Worm (Caenorhabditis elegans): Measurements from ENCODE around the gene cest-24.
A peak's percentile ranks its signal among the peaks of the same experiment; 100 is the strongest.

cest-24 gene

DNA sequence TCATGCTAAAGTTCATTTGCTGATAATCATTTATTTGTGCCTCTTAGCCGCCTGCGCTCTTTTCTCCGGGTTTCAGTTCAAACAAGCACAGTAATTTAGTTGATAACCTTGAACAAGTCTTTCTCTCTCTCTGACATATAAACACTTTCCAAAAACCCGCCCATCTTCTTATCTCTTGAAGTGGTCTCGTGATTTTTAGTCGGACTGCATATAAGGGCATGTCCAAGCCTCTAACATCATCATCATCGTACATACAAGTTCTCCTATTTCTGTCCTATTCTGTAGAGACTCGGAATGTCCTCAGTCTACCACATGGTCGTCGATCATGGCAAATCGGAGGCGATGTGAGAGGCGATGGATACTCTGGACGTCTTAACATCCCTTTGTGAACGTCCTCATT lies 40.5 kb upstream of the cest-24 start, which contains the start of gene F31F7.1 (continued):
- TF ChIP-seq lsy-2 (tag; optimal IDR thresholded peaks at IDR 0.05), result peak in 1 of 2 experiments; percentile 58
- TF ChIP-seq efl-3 (GFP tag; optimal IDR thresholded peaks at IDR 0.05), result no peak
- no peak for TF ChIP-seq swsn-7 (tag; optimal IDR thresholded peaks at IDR 0.05)
- TF ChIP-seq efl-1 (optimal IDR thresholded peaks at IDR 0.05), result no peak
- TF ChIP-seq efl-1 (GFP tag; optimal IDR thresholded peaks at IDR 0.05 in 1 of 2), result peak in 1 of 2 experiments; percentile 71
- peak; percentile 57 for TF ChIP-seq snu-23 (GFP tag; optimal IDR thresholded peaks at IDR 0.05)
- no peak for TF ChIP-seq mef-2 (tag; optimal IDR thresholded peaks at IDR 0.05)
- TF ChIP-seq zag-1 (tag; optimal IDR thresholded peaks at IDR 0.05), result no peak
- TF ChIP-seq skn-1 (tag; optimal IDR thresholded peaks at IDR 0.05), result no peak

DNA sequence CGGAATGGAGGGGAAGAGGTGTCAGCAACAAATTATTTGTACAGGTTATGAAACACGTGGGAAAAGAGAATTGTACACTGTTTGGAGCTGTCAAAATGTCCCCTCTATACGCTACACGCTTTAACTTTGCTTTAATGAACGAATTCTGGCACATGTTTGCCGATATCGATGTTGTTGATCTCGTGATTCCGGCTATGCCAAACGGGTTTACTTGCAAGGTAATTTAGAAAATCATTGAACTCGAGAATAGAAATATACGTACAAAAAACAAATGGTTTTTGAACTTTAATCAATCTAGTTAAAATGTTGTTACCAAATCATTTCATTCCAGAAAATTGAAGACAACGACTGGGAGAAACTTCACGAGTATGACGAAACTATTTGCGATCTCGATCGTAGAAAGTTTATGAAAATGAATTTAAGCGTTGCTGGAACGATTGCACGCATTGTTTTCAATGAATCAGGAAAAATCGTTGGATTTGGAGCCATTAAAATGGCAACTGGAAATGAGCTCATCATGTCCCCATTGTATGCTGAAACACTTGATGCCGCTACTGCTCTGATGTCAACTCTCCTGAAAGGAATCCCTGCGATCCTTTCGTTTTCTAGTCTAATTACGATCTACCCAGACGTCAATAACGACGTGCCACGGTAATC lies 39.4 kb upstream of the cest-24 start:
- TF ChIP-seq fkh-10 (GFP tag; optimal IDR thresholded peaks at IDR 0.05) (no peak), elt-3 (tag; optimal IDR thresholded peaks at IDR 0.05) (peak in 1 of 6 experiments; percentile 11), lir-3 (tag; optimal IDR thresholded peaks at IDR 0.05; ENCODE audit: poor library complexity) (no peak), efl-3 (GFP tag; optimal IDR thresholded peaks at IDR 0.05) (no peak), nhr-90 (tag; optimal IDR thresholded peaks at IDR 0.05; ENCODE audit: poor library complexity) (no peak), nhr-237 (tag; optimal IDR thresholded peaks at IDR 0.05) (no peak), sup-37 (GFP tag; optimal IDR thresholded peaks at IDR 0.05) (no peak), ama-1 (optimal IDR thresholded peaks at IDR 0.05) (peak; percentile 8), elt-2 (tag; optimal IDR thresholded peaks at IDR 0.05) (no peak), zag-1 (tag; optimal IDR thresholded peaks at IDR 0.05) (no peak), lsy-2 (tag; optimal IDR thresholded peaks at IDR 0.05) (peak in 1 of 2 experiments; percentile 16), ztf-4 (tag; optimal IDR thresholded peaks at IDR 0.05) (no peak), egl-13 (tag; optimal IDR thresholded peaks at IDR 0.05) (no peak), ces-1 (GFP tag; optimal IDR thresholded peaks at IDR 0.05) (no peak), nhr-19 (GFP tag; conservative IDR thresholded peaks at IDR 0.05) (no peak), unc-98 (GFP tag; IDR thresholded peaks at IDR 0.05) (no peak), ceh-8 (GFP tag; optimal IDR thresholded peaks at IDR 0.05) (no peak), lin-35 (GFP tag; optimal IDR thresholded peaks at IDR 0.05) (peak in 1 of 2 experiments; percentile 36), efl-1 (optimal IDR thresholded peaks at IDR 0.05) (no peak), efl-1 (GFP tag; optimal IDR thresholded peaks at IDR 0.05 in 1 of 2) (peak in 1 of 2 experiments; percentile 85), pax-3 (tag; optimal IDR thresholded peaks at IDR 0.05) (no peak)

DNA sequence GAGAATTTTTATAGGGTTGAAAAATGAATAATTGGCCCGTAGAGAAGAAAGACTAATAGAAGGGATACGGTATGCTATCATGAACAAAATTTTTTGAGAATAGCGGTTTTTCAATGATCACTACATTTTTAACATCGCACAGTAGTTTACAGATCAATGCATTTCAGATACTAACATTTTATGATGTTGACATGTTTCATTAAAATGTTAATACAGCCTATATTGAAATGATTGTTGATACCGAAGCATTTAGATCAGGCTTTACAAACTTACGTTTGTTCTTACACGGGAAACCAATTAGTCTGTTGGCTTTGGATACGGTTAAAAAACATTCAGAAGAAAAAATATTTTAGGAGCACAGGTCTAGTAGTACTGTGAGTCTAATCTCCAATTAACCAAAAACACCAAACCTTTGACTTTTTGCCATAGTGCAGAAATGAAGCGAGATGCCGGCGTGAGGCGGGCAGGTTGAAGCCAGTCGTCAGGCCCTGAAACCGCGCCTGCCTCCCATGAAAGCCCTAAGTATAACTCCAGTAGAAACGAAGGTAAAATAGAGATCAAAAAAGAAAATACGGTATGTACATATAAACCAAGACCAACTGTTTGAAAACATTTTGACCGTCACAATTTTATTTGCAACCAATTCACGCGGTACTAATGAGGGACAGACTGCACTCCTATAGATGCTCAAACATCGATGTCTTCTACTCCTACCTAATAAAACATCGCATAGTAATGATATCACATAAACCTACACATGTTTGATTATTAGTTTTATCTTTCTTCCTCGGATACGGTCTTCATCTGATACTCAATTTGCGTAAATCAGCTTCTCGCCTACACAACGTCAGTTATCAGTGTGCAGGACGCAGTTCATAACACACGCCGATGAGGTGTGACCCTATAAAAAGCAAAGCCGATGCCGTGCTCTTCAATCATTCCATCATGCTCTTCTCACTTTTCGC lies 38.3 kb upstream of the cest-24 start, which contains the start of gene fil-2:
TSS of gene fil-2 (plus strand) at position 915 of the 965 bp plus-strand sequence.
- TF ChIP-seq C34B4.2 (tag; optimal IDR thresholded peaks at IDR 0.05), result no peak
- no peak for TF ChIP-seq C16A3.4 (tag; optimal IDR thresholded peaks at IDR 0.05)
- TF ChIP-seq blmp-1 (tag; optimal IDR thresholded peaks at IDR 0.05), result no peak
- no peak for TF ChIP-seq egl-13 (tag; optimal IDR thresholded peaks at IDR 0.05)
- TF ChIP-seq dsc-1 (tag; optimal IDR thresholded peaks at IDR 0.05), result no peak
- TF ChIP-seq sox-4 (tag; optimal IDR thresholded peaks at IDR 0.05), result no peak
- no peak for TF ChIP-seq ces-1 (GFP tag; optimal IDR thresholded peaks at IDR 0.05)
- TF ChIP-seq mab-9 (GFP tag; IDR thresholded peaks at IDR 0.05), result no peak
- TF ChIP-seq skn-1 (tag; optimal IDR thresholded peaks at IDR 0.05), result no peak
- no peak for TF ChIP-seq elt-3 (tag; optimal IDR thresholded peaks at IDR 0.05)
- TF ChIP-seq nhr-12 (tag; optimal IDR thresholded peaks at IDR 0.05), result no peak
- no peak for TF ChIP-seq ceh-8 (GFP tag; optimal IDR thresholded peaks at IDR 0.05)
- TF ChIP-seq nhr-237 (tag; optimal IDR thresholded peaks at IDR 0.05), result no peak
- no peak for TF ChIP-seq pqm-1 (tag; optimal IDR thresholded peaks at IDR 0.05)
- peak; percentile 40 for TF ChIP-seq nhr-85 (tag)
- TF ChIP-seq mef-2 (tag; optimal IDR thresholded peaks at IDR 0.05), result no peak
- TF ChIP-seq ceh-88 (GFP tag; IDR thresholded peaks at IDR 0.05), result no peak
- TF ChIP-seq efl-1 (optimal IDR thresholded peaks at IDR 0.05), result no peak
- peak in 1 of 2 experiments; percentile 88 for TF ChIP-seq efl-1 (GFP tag; optimal IDR thresholded peaks at IDR 0.05 in 1 of 2)
- TF ChIP-seq ama-1 (optimal IDR thresholded peaks at IDR 0.05), result peak; percentile 84
- TF ChIP-seq tbx-2 (tag; optimal IDR thresholded peaks at IDR 0.05), result no peak
- TF ChIP-seq elt-2 (tag; optimal IDR thresholded peaks at IDR 0.05), result peak; percentile 21
- TF ChIP-seq fkh-10 (GFP tag; optimal IDR thresholded peaks at IDR 0.05), result no peak
- TF ChIP-seq lin-35 (GFP tag; optimal IDR thresholded peaks at IDR 0.05), result peak in 1 of 2 experiments; percentile 40
- no peak for TF ChIP-seq nhr-11 (tag; optimal IDR thresholded peaks at IDR 0.05)
- TF ChIP-seq rnt-1 (tag; optimal IDR thresholded peaks at IDR 0.05), result no peak
- TF ChIP-seq aha-1 (tag; optimal IDR thresholded peaks at IDR 0.05), result no peak
- TF ChIP-seq C04F5.9 (tag; optimal IDR thresholded peaks at IDR 0.05), result no peak
- peak; percentile 66 for TF ChIP-seq nhr-90 (tag; optimal IDR thresholded peaks at IDR 0.05; ENCODE audit: poor library complexity)
- peak; percentile 27 for TF ChIP-seq nhr-71 (tag; optimal IDR thresholded peaks at IDR 0.05)
- TF ChIP-seq pag-3 (tag; optimal IDR thresholded peaks at IDR 0.05; ENCODE audit: borderline replicate concordance, insufficient read depth), result no peak
- TF ChIP-seq hpl-2 (GFP tag; optimal IDR thresholded peaks at IDR 0.05), result no peak
- no peak for TF ChIP-seq nhr-84 (tag; optimal IDR thresholded peaks at IDR 0.05)

Data from whole organism, L1 larva.